Worm (Caenorhabditis elegans) whole organism, L3 larva: ENCODE results near the gene F08A7.1.

Experiments
- R02D3.7 ChIP-seq: fragments of 150-350 bp; optimal IDR thresholded peaks from 2 replicates; lab custom pipeline; 2014; ENCODE audit warnings: missing biosample characterization, missing genetic modification characterization
- aly-2 ChIP-seq: fragments of 150-350 bp; optimal IDR thresholded peaks from 2 replicates; lab custom pipeline; 2014; ENCODE audit warnings: missing biosample characterization, missing genetic modification characterization
- ama-1 ChIP-seq: fragments of 150-350 bp; optimal IDR thresholded peaks from 2 replicates; lab custom pipeline; 2018
- ceh-82 ChIP-seq: fragments of 150-350 bp; optimal IDR thresholded peaks from 2 replicates; lab custom pipeline; 2014; ENCODE audit warnings: missing biosample characterization, missing genetic modification characterization
- ceh-9 ChIP-seq: sonication (generic microtip); optimal IDR thresholded peaks from 2 replicates; lab custom pipeline; 2018; ENCODE audit warnings: missing biosample characterization, missing genetic modification characterization
- elt-2 ChIP-seq: sonication (generic microtip); optimal IDR thresholded peaks from 2 replicates; lab custom pipeline; 2016; ENCODE audit warnings: missing genetic modification reagents, mild to moderate bottlenecking, missing genetic modification characterization, missing compliant biosample characterization
- hmg-11 ChIP-seq: sonication (generic microtip); optimal IDR thresholded peaks from 2 replicates; lab custom pipeline; 2016; ENCODE audit warnings: missing genetic modification characterization, missing compliant biosample characterization
- lin-39 ChIP-seq: fragments of 150-350 bp; optimal IDR thresholded peaks from 2 replicates; lab custom pipeline; 2018; ENCODE audit warnings: missing biosample characterization, missing genetic modification reagents, missing genetic modification characterization
- mdl-1 ChIP-seq: fragments of 150-350 bp; optimal IDR thresholded peaks from 2 replicates; lab custom pipeline; 2014; ENCODE audit warnings: missing biosample characterization, missing genetic modification characterization
- nhr-11 ChIP-seq: fragments of 150-350 bp; optimal IDR thresholded peaks from 2 replicates; lab custom pipeline; 2014; ENCODE audit warnings: missing biosample characterization, missing genetic modification characterization
- nhr-237 ChIP-seq: fragments of 150-350 bp; optimal IDR thresholded peaks from 2 replicates; lab custom pipeline; 2014; ENCODE audit warnings: missing biosample characterization, missing genetic modification characterization
- nhr-28 ChIP-seq: fragments of 150-350 bp; optimal IDR thresholded peaks from 2 replicates; lab custom pipeline; 2014; ENCODE audit warnings: missing biosample characterization, missing genetic modification characterization
- nhr-77 ChIP-seq: fragments of 150-350 bp; optimal IDR thresholded peaks from 2 replicates; lab custom pipeline; 2014; ENCODE audit warnings: missing biosample characterization, missing genetic modification characterization
- ztf-4 ChIP-seq: fragments of 150-350 bp; optimal IDR thresholded peaks from 2 replicates; lab custom pipeline; 2014; ENCODE audit warnings: missing biosample characterization, missing genetic modification characterization

ce11 chrIV:17407025-17407424 is 33.4 kb upstream of the F08A7.1 start, which contains the start of gene T02D1.7:
- TF ChIP-seq elt-2 (tag; lab: Kevin White, UChicago), result no peak
- TF ChIP-seq ceh-9, result no peak
- no peak for TF ChIP-seq nhr-77 (tag; lab: Kevin White, UChicago)
- TF ChIP-seq mdl-1, result no peak
- no peak for TF ChIP-seq nhr-11
- no peak for TF ChIP-seq ceh-82 (tag; lab: Kevin White, UChicago)
- TF ChIP-seq nhr-28 (tag; lab: Kevin White, UChicago), result no peak
- no peak for TF ChIP-seq ama-1 (lab: Kevin White, UChicago)
- no peak for TF ChIP-seq hmg-11 (tag; lab: Kevin White, UChicago)
- TF ChIP-seq ztf-4, result no peak
- no peak for TF ChIP-seq nhr-237 (tag; lab: Kevin White, UChicago)
- TF ChIP-seq R02D3.7 (tag; lab: Kevin White, UChicago), result no peak
- no peak for TF ChIP-seq lin-39
- no peak for TF ChIP-seq aly-2 (tag; lab: Kevin White, UChicago)
